Fruit fly (Drosophila melanogaster): ENCODE measurements around the gene Cyp4g1.

- TF ChIP-seq HLH106 (tag; optimal IDR thresholded peaks at IDR 0.05) = no peak
- no peak for TF ChIP-seq Hr78 (GFP tag; optimal IDR thresholded peaks at IDR 0.05)
- TF ChIP-seq OdsH (GFP tag; optimal IDR thresholded peaks at IDR 0.05) = no peak
- TF ChIP-seq usp (GFP tag; optimal IDR thresholded peaks at IDR 0.05) = no peak
- TF ChIP-seq br (GFP tag; optimal IDR thresholded peaks at IDR 0.05) = no peak
- no peak for TF ChIP-seq brk (GFP tag; optimal IDR thresholded peaks at IDR 0.05)
- no peak for TF ChIP-seq Jra (GFP tag; optimal IDR thresholded peaks at IDR 0.05)
- no peak for TF ChIP-seq dmrt93B (GFP tag; optimal IDR thresholded peaks at IDR 0.05)
- TF ChIP-seq N (GFP tag; optimal IDR thresholded peaks at IDR 0.05) = no peak
- TF ChIP-seq dsf (GFP tag; optimal IDR thresholded peaks at IDR 0.05; ENCODE audit: borderline replicate concordance) = no peak
- no peak for TF ChIP-seq dl (GFP tag; optimal IDR thresholded peaks at IDR 0.05; ENCODE audit: insufficient read depth in 1 of 2, partially characterized antibody in 2 of 2)
- no peak for TF ChIP-seq Vsx2 (GFP tag; optimal IDR thresholded peaks at IDR 0.05; ENCODE audit: partially characterized antibody)
- TF ChIP-seq lola (GFP tag; optimal IDR thresholded peaks at IDR 0.05) = no peak
- no peak for TF ChIP-seq h (GFP tag; optimal IDR thresholded peaks at IDR 0.05)
Measured at dm6 chrX:496326-496725, 27.2 kb upstream of the Cyp4g1 start, which contains the start of gene svr.

All from whole organism, wandering third instar larva.